Worm (Caenorhabditis elegans) whole organism, L3 larva: ENCODE data around the gene F07C3.9.

ENCODE experiments used
- ZK546.5 ChIP-seq: sonication (generic microtip); optimal IDR thresholded peaks from 2 replicates; lab custom pipeline; 2017; ENCODE audit warnings: missing biosample characterization, missing genetic modification characterization
- ama-1 ChIP-seq: fragments of 150-350 bp; optimal IDR thresholded peaks from 2 replicates; lab custom pipeline; 2018
- fkh-10 ChIP-seq: sonication (generic microtip); optimal IDR thresholded peaks from 2 replicates; lab custom pipeline; 2017; ENCODE audit warnings: missing biosample characterization, missing genetic modification reagents, missing genetic modification characterization
- lin-15B ChIP-seq: fragments of 150-350 bp; optimal IDR thresholded peaks from 2 replicates; lab custom pipeline; 2014; ENCODE audit warnings: missing biosample characterization, missing genetic modification characterization
- nhr-77 ChIP-seq: fragments of 150-350 bp; optimal IDR thresholded peaks from 2 replicates; lab custom pipeline; 2014; ENCODE audit warnings: missing biosample characterization, missing genetic modification characterization

DNA sequence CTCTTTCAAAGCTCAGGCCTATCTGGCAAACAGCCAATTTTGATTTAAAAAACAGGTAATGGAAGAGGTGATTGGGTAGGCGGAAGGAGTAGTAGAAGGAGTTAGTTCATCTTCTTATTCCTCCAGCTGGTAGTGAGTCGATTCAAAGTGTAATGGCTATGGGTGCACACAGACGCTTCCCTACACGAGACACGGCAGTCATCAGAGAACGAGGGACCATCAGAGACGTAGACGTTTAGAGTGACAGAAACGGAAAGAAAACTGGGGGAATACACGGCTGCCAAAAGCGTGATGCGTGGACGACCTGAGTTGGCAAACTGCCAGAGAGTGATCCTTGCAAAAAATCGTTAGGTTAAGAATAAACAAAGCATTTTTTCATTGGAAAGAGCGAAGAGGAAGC, 7.0 kb downstream of the F07C3.9 start:
- TF ChIP-seq lin-15B (tag; lab: Kevin White, UChicago), result no peak
- TF ChIP-seq fkh-10 (GFP tag; lab: Kevin White, UChicago), result no peak
- TF ChIP-seq nhr-77 (tag; lab: Kevin White, UChicago), result no peak
- no peak for TF ChIP-seq ama-1
- TF ChIP-seq ZK546.5 (tag; lab: Kevin White, UChicago), result no peak
